Worm (Caenorhabditis elegans) whole organism, dauer: ENCODE data around the gene ZK1248.11.
"Not testable (repeated sequence)": the region's sequence is repeated elsewhere in the genome, so short reads cannot be mapped to it uniquely, and the experiment has no call there.

Experiments
- unc-62 ChIP-seq: sonication (generic microtip); optimal IDR thresholded peaks from 2 replicates; lab custom pipeline; 2017; ENCODE audit warnings: missing biosample characterization, missing genetic modification reagents, missing genetic modification characterization

ZK1248.11 gene

DNA sequence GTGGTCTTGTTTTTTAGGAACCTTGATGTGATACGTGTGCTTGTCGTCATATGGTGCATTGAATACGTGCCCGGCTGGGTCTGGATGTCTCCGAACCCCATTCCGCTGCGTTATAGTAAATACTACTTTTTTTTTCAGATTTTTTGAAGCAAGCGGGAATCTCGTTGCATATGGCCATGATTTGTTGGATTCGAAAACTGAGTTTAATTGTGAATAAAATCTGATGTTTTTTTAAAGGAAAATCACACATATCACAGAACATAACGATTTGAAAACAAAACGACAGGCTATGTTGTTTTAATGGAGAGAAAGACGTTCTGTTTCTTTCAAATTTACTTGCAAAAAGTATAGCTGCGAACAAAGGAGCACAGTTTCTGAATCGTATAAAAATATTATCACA, 17.1 kb upstream of the ZK1248.11 start, which contains the start of the genes ZK1248.17 and H41C03.3:
Gene ZK1248.17 (minus strand): TSS at position 101 of the 400 bp plus-strand sequence.
Gene H41C03.3 (plus strand): TSS at position 337 of the 400 bp plus-strand sequence.
- no peak for TF ChIP-seq unc-62

ce11 chrII:5844694-5845129, 16.3 kb upstream of the ZK1248.11 start:
- peak; percentile 52 for TF ChIP-seq unc-62

ce11 chrII:5841866-5842265, 13.5 kb upstream of the ZK1248.11 start, which contains the start of gene nep-25:
nep-25 (plus strand) TSS chrII:5842240.
- no peak for TF ChIP-seq unc-62

DNA sequence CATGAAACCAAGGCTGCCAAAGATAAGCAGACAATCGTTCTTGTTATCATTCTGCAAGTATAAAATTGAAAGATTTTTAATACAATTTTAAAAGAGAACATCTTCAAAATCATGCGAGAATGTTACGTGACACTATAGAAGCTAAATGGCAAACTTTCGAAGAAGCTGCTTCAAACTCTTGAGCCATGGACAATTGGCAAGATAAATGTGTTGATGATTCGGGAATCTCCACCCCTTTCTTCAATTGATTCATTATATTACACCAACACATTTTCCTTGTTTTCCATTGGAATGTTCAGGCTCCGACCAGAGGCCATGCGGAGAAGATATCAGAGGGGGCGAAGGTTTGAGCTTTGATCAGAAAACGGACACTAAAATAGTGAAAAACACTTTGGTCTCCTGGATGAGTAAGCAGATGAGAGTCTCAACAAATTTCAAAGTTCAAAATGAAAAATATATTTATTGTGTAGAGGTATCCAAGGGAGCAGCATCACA, 12.7 kb upstream of the ZK1248.11 start, which contains the start of gene lec-5:
Gene lec-5 (minus strand): TSS at position 51 of the 495 bp plus-strand sequence.
- no peak for TF ChIP-seq unc-62

ce11 chrII:5839227-5839626, 10.8 kb upstream of the ZK1248.11 start, which contains the start of gene ZK1248.19:
ZK1248.19 (minus strand) TSS chrII:5839414.
- no peak for TF ChIP-seq unc-62

DNA sequence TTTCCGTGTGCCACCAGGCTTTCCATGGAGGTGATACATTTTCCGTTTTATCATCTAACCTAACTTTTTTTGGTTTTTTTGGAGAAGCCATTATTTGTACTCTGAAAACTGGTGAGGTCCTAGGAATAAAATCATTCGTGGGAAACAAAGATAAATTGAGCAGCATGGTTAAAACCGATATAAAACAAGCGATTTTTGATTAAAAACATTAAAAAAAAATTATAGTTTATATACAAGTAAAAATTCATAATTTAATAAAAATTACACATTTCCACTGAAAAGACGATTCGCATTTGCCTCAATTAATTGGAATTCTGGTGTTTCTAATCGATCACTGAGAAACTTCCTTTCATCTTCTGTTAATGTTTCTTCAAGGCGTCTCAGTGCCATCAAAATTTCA, 10.1 kb upstream of the ZK1248.11 start, which contains the start of gene ZK1248.15:
Gene ZK1248.15 (minus strand): TSS at position 101 of the 400 bp plus-strand sequence.
- TF ChIP-seq unc-62: no peak

ce11 chrII:5836153-5836719, 7.8 kb upstream of the ZK1248.11 start, which contains the start of gene fzo-1:
fzo-1 (minus strand) TSS chrII:5836203.
- no peak for TF ChIP-seq unc-62

ce11 chrII:5835146-5835545, 6.8 kb upstream of the ZK1248.11 start:
- no peak for TF ChIP-seq unc-62

DNA sequence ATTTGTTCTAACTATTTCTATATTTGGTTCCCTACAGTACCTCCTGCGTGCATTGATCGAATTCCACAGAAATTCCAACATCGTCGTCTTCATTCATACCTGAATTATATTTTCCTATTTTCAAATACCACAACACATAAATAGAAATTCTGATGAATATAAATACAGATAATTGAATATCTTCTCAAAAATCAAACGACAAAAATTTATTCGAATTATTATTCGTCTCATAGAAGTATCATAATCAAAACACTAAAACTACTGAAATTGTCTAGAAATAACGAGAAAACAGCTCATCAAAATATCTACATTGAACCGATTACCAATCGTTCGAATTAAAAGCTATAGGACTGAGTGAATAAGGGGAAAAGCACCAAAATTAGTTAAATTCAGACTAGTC, 4.8 kb upstream of the ZK1248.11 start, which contains the start of gene gtap-1:
Gene gtap-1 (minus strand): TSS at position 101 of the 400 bp plus-strand sequence.
- no peak for TF ChIP-seq unc-62

- no peak for TF ChIP-seq unc-62
These were observed 3.0 kb upstream of the ZK1248.11 start for ce11 chrII:5831373-5831772.

- no peak for TF ChIP-seq unc-62
These were observed 1.6 kb upstream of the ZK1248.11 start, which contains the start of gene col-74 for ce11 chrII:5829940-5830424. col-74 (plus strand) TSS chrII:5830374.

DNA sequence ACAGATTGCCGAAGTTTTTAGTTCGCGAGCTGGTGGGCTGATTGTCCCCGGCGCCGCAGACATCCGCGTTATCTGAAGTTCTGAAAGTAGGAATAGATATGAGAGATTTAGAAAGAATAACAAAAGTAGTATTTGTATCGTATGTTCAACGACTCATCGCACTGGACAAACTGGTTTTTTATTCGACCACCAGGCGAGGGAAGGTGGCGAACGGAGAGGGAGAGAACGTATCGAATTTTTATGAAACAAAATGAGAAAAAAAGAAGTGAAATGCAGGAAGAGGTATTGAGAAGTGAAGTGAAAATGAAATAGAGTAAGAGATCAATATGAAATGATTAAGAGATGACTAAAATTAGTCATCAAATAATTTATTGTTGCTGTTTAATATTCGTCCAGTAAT, 1.0 kb downstream of the ZK1248.11 start, which contains the start of gene tbc-2:
Gene tbc-2 (minus strand): TSS at position 80 of the 400 bp plus-strand sequence.
- no peak for TF ChIP-seq unc-62

ce11 chrII:5820282-5820762, 8.1 kb downstream of the ZK1248.11 start, which contains the start of gene ehs-1:
ehs-1 (plus strand) TSS chrII:5820712.
- no peak for TF ChIP-seq unc-62

DNA sequence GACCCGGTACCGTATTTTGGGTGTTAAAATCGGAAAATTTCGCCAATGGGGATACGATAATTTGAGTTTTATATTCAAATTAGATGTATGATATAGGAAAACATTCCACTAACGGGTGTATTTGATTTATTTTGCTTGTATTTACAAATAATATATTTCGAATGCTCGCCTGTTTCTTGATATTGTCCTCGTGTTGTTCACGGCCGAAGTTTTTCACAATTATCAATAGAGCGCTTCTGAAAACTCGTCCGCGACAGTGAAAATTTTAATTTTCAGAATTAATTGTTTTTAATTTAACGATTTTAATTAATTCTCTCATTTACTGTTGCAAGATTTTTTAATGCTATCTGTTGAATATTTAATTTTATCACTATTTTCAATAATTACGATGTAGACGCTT, 8.7 kb downstream of the ZK1248.11 start:
- TF ChIP-seq unc-62: no peak

DNA sequence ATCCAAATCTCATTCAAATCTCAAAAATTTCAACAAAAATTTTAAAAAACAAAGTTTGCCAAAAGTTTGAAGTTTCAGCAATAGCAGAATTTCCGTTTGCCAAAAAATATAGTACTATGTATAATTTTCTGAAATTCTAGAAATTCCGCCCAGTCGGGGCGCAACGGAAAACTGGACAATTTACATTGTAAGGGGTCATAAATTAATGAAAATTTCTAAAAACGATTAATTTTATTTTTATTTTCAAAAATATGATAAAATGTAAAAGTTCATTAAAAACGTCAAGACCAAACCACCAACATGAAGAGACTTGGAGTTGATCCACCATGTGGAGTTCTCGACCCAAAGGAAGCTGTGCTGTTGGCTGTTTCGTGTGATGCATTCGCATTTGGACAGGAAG, 10.1 kb downstream of the ZK1248.11 start, which contains the start of gene ZK1248.4:
Gene ZK1248.4 (plus strand): TSS at position 301 of the 400 bp plus-strand sequence.
- no peak for TF ChIP-seq unc-62

DNA sequence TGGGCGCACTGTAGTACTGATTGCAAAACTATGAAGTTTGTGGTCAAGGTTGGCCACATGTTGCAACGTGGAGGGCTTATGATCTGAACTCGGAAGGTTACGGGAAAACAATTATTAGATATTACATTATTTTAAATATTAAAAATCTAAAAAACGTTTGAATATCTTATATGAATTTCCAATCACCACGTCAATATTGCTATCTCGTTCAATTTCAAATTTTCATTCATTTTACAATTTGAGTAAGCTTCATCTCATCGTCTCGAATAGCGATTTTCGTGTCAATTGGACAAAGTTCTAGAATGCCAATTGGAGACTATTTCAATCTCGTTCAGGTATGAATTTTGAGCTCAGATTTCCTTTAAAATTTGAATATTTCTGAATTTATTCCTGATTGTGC, 12.0 kb downstream of the ZK1248.11 start, which contains the start of gene ZK1248.20:
Gene ZK1248.20 (plus strand): TSS at position 301 of the 400 bp plus-strand sequence.
- no peak for TF ChIP-seq unc-62

- not testable (repeated sequence) for TF ChIP-seq unc-62
These were observed 13.0 kb downstream of the ZK1248.11 start, which contains the start of gene wago-5 for ce11 chrII:5815382-5815781. wago-5 (minus strand) TSS chrII:5815482.
